Worm (Caenorhabditis elegans) whole organism, mixed stage, embryonic: ENCODE data around the gene gcy-18.
"Not testable (repeated sequence)": the region's sequence is repeated elsewhere in the genome, so short reads cannot be mapped to it uniquely, and the experiment has no call there.

Source experiments
- M03D4.4 ChIP-seq: sonication (generic microtip); optimal IDR thresholded peaks from 2 replicates; lab custom pipeline; 2017; ENCODE audit warnings: mild to moderate bottlenecking, missing genetic modification characterization, missing compliant biosample characterization
- bed-3 ChIP-seq: fragments of 200-800 bp; sonication (Bioruptor generic); optimal IDR thresholded peaks from 3 replicates; lab custom pipeline; 2018; ENCODE audit warnings: mild to moderate bottlenecking, missing genetic modification characterization, moderate library complexity, missing compliant biosample characterization
- ceh-43 ChIP-seq: fragments of 200-800 bp; sonication (Bioruptor generic); optimal IDR thresholded peaks from 2 replicates; lab custom pipeline; 2018; ENCODE audit warnings: mild to moderate bottlenecking, missing genetic modification characterization, moderate library complexity, missing compliant biosample characterization
- ceh-83 ChIP-seq: fragments of 200-800 bp; sonication (Bioruptor generic); optimal IDR thresholded peaks from 2 replicates; lab custom pipeline; 2018; ENCODE audit warnings: mild to moderate bottlenecking, missing genetic modification characterization, missing compliant biosample characterization
- ces-1 ChIP-seq: fragments of 150-350 bp; optimal IDR thresholded peaks from 2 replicates; lab custom pipeline; 2014; ENCODE audit warnings: missing biosample characterization, missing genetic modification reagents, missing genetic modification characterization
- cnd-1 ChIP-seq: fragments of 200-800 bp; sonication (Bioruptor generic); optimal IDR thresholded peaks from 2 replicates; lab custom pipeline; 2018; ENCODE audit warnings: mild to moderate bottlenecking, missing genetic modification characterization, missing compliant biosample characterization
- drap-1 ChIP-seq: fragments of 200-800 bp; sonication (Bioruptor generic); optimal IDR thresholded peaks from 3 replicates; lab custom pipeline; 2018; ENCODE audit warnings: mild to moderate bottlenecking, missing genetic modification characterization, missing compliant biosample characterization
- elt-1 ChIP-seq: sonication (generic microtip); optimal IDR thresholded peaks from 2 replicates; lab custom pipeline; 2017; ENCODE audit warnings: missing genetic modification characterization, mild to moderate bottlenecking, missing compliant biosample characterization, antibody characterized with exemption, moderate library complexity, borderline replicate concordance; ENCODE audit not compliant: insufficient read depth
- elt-3 ChIP-seq: fragments of 150-350 bp; optimal IDR thresholded peaks from 2 replicates; lab custom pipeline; 2014; ENCODE audit warnings: missing biosample characterization, missing genetic modification characterization
- flh-1 ChIP-seq: fragments of 200-800 bp; sonication (Bioruptor generic); optimal IDR thresholded peaks from 2 replicates; lab custom pipeline; 2018; ENCODE audit warnings: mild to moderate bottlenecking, missing genetic modification characterization, moderate library complexity, missing compliant biosample characterization
- ham-2 ChIP-seq: fragments of 200-800 bp; sonication (Bioruptor generic); optimal IDR thresholded peaks from 2 replicates; lab custom pipeline; 2018; ENCODE audit warnings: mild to moderate bottlenecking, missing genetic modification characterization, missing compliant biosample characterization
- hlh-1 ChIP-seq: fragments of 150-350 bp; optimal IDR thresholded peaks from 2 replicates; lab custom pipeline; 2014; ENCODE audit warnings: missing biosample characterization, missing genetic modification reagents, missing genetic modification characterization
- lin-13 ChIP-seq: fragments of 150-350 bp; optimal IDR thresholded peaks from 2 replicates; lab custom pipeline; 2014; ENCODE audit warnings: missing biosample characterization, missing genetic modification characterization
- lin-32 ChIP-seq: fragments of 200-800 bp; sonication (Bioruptor generic); optimal IDR thresholded peaks from 2 replicates; lab custom pipeline; 2018; ENCODE audit warnings: mild to moderate bottlenecking, missing genetic modification characterization, missing compliant biosample characterization
- lsy-2 ChIP-seq: fragments of 150-350 bp; optimal IDR thresholded peaks from 2 replicates; lab custom pipeline; 2014; ENCODE audit warnings: missing biosample characterization, missing genetic modification characterization
- mab-5 ChIP-seq: fragments of 150-350 bp; optimal IDR thresholded peaks from 2 replicates; lab custom pipeline; 2014; ENCODE audit warnings: missing biosample characterization, missing genetic modification characterization
- mep-1 ChIP-seq: fragments of 150-350 bp; optimal IDR thresholded peaks from 2 replicates; lab custom pipeline; 2017; ENCODE audit warnings: missing biosample characterization, missing genetic modification reagents, missing genetic modification characterization, inconsistent platforms
- nhr-12 ChIP-seq: fragments of 150-350 bp; optimal IDR thresholded peaks from 2 replicates; lab custom pipeline; 2014; ENCODE audit warnings: missing biosample characterization, missing genetic modification characterization
- nhr-2 ChIP-seq: fragments of 150-350 bp; optimal IDR thresholded peaks from 2 replicates; lab custom pipeline; 2014; ENCODE audit warnings: missing biosample characterization, missing genetic modification characterization
- nhr-237 ChIP-seq: fragments of 150-350 bp; optimal IDR thresholded peaks from 2 replicates; lab custom pipeline; 2014; ENCODE audit warnings: missing biosample characterization, missing genetic modification characterization
- nhr-28 ChIP-seq: fragments of 150-350 bp; optimal IDR thresholded peaks from 2 replicates; lab custom pipeline; 2014; ENCODE audit warnings: missing biosample characterization, missing genetic modification characterization
- nhr-76 ChIP-seq: sonication (generic microtip); optimal IDR thresholded peaks from 2 replicates; lab custom pipeline; 2017; ENCODE audit warnings: missing biosample characterization, missing genetic modification characterization
- pha-4 ChIP-seq: fragments of 150-350 bp; optimal IDR thresholded peaks from 2 replicates; lab custom pipeline; 2018; ENCODE audit warnings: missing biosample characterization, missing genetic modification reagents, missing genetic modification characterization
- sem-2 ChIP-seq: fragments of 200-800 bp; sonication (Bioruptor generic); optimal IDR thresholded peaks from 2 replicates; lab custom pipeline; 2018; ENCODE audit warnings: mild to moderate bottlenecking, missing genetic modification characterization, missing compliant biosample characterization
- snpc-4 ChIP-seq: fragments of 150-350 bp; optimal IDR thresholded peaks from 2 replicates; lab custom pipeline; 2014; ENCODE audit warnings: missing biosample characterization, missing genetic modification characterization
- sptf-1 ChIP-seq: sonication (generic microtip); optimal IDR thresholded peaks from 2 replicates; lab custom pipeline; 2017; ENCODE audit warnings: mild to moderate bottlenecking, missing genetic modification characterization, moderate library complexity, missing compliant biosample characterization
- tbx-8 ChIP-seq: fragments of 200-800 bp; sonication (Bioruptor generic); optimal IDR thresholded peaks from 2 replicates; lab custom pipeline; 2018; ENCODE audit warnings: mild to moderate bottlenecking, missing genetic modification characterization, moderate library complexity, missing compliant biosample characterization
- unc-120 ChIP-seq: sonication (generic microtip); optimal IDR thresholded peaks from 2 replicates; lab custom pipeline; 2017; ENCODE audit warnings: missing genetic modification characterization, missing compliant biosample characterization; ENCODE audit not compliant: poor library complexity, severe bottlenecking
- unc-62 ChIP-seq: fragments of 150-350 bp; optimal IDR thresholded peaks from 2 replicates; lab custom pipeline; 2014; ENCODE audit warnings: missing biosample characterization, missing genetic modification reagents, missing genetic modification characterization
- zip-8 ChIP-seq: fragments of 150-350 bp; optimal IDR thresholded peaks from 2 replicates; lab custom pipeline; 2014; ENCODE audit warnings: missing biosample characterization, missing genetic modification characterization

gcy-18 gene

ce11 chrIV:12875260-12875659 is 15.4 kb downstream of the gcy-18 start, which contains the start of gene ZK896.1:
Gene ZK896.1 (minus strand): TSS chrIV:12875360.
- TF ChIP-seq ceh-43, unc-62, drap-1 (GFP tag; lab: Kevin White, UChicago): not testable (repeated sequence)
- TF ChIP-seq, all 35 proteins: peak for 0; not testable (repeated sequence) for 35

ce11 chrIV:12876558-12876957 is 16.7 kb downstream of the gcy-18 start:
- TF ChIP-seq elt-1 (tag; lab: Kevin White, UChicago) = no peak
- TF ChIP-seq flh-1 (GFP tag; lab: Kevin White, UChicago) = no peak
- no peak for TF ChIP-seq ham-2
- TF ChIP-seq nhr-28 (tag; lab: Kevin White, UChicago) = no peak
- no peak for TF ChIP-seq sptf-1
- no peak for TF ChIP-seq elt-3 (tag; lab: Kevin White, UChicago)
- no peak for TF ChIP-seq lsy-2 (tag; lab: Kevin White, UChicago)
- TF ChIP-seq bed-3 (GFP tag; lab: Kevin White, UChicago) = no peak
- no peak for TF ChIP-seq sem-2 (GFP tag; lab: Kevin White, UChicago)
- TF ChIP-seq lin-13 (tag; lab: Kevin White, UChicago) = no peak
- TF ChIP-seq cnd-1 (tag; lab: Kevin White, UChicago) = no peak
- TF ChIP-seq M03D4.4 (tag; lab: Kevin White, UChicago) = no peak
- no peak for TF ChIP-seq mep-1 (tag; lab: Kevin White, UChicago)
- no peak for TF ChIP-seq ceh-83 (GFP tag; lab: Kevin White, UChicago)
- no peak for TF ChIP-seq pha-4
- no peak for TF ChIP-seq unc-120 (tag; lab: Kevin White, UChicago)
- TF ChIP-seq, all 35 proteins: peak for 0

ce11 chrIV:12879557-12879956 is 19.7 kb downstream of the gcy-18 start, which contains the start of gene ZK896.5:
Gene ZK896.5 (minus strand): TSS chrIV:12879645.
- TF ChIP-seq zip-8 (tag; lab: Kevin White, UChicago) = no peak
- TF ChIP-seq ceh-43 (GFP tag; lab: Kevin White, UChicago) = no peak
- no peak for TF ChIP-seq ces-1
- no peak for TF ChIP-seq nhr-237
- no peak for TF ChIP-seq bed-3 (GFP tag; lab: Kevin White, UChicago)
- TF ChIP-seq nhr-76 (tag; lab: Kevin White, UChicago) = no peak
- no peak for TF ChIP-seq lin-32 (GFP tag; lab: Kevin White, UChicago)
- TF ChIP-seq tbx-8 = no peak
- no peak for TF ChIP-seq mep-1 (tag; lab: Kevin White, UChicago)
- TF ChIP-seq ceh-83 (GFP tag; lab: Kevin White, UChicago) = no peak
- TF ChIP-seq nhr-12 (tag; lab: Kevin White, UChicago) = no peak
- no peak for TF ChIP-seq lsy-2 (tag; lab: Kevin White, UChicago)
- TF ChIP-seq mab-5 (tag; lab: Kevin White, UChicago) = no peak
- no peak for TF ChIP-seq elt-1 (tag; lab: Kevin White, UChicago)
- TF ChIP-seq snpc-4 (tag; lab: Kevin White, UChicago) = no peak
- TF ChIP-seq unc-120 (tag; lab: Kevin White, UChicago) = no peak
- TF ChIP-seq sem-2 (GFP tag; lab: Kevin White, UChicago) = no peak
- TF ChIP-seq cnd-1 (tag; lab: Kevin White, UChicago) = no peak
- TF ChIP-seq, all 35 proteins: peak for 0

- TF ChIP-seq unc-120 (tag; lab: Kevin White, UChicago) (no peak), hlh-1 (tag; lab: Kevin White, UChicago) (no peak), nhr-28 (tag; lab: Kevin White, UChicago) (no peak)
Observed at ce11 chrIV:12883190-12883589, 23.3 kb downstream of the gcy-18 start, which contains the start of gene ZK896.4. Gene ZK896.4 (minus strand): TSS chrIV:12883290.

- TF ChIP-seq unc-120 (tag; lab: Kevin White, UChicago) = no peak
- no peak for TF ChIP-seq sptf-1
- TF ChIP-seq ceh-43 (GFP tag; lab: Kevin White, UChicago) = no peak
- TF ChIP-seq nhr-2 (tag; lab: Kevin White, UChicago) = no peak
Observed at ce11 chrIV:12886012-12886411, 26.1 kb downstream of the gcy-18 start.
